Worm (Caenorhabditis elegans) whole organism, midembryonic: ENCODE results near the gene fbxb-20.

ENCODE experiments used
- T22C8.4 ChIP-seq: fragments of 200-800 bp; sonication (Bioruptor generic); IDR thresholded peaks from 2 replicates; pipeline ENCODE4 v1.3.6; 2022; ENCODE audit warnings: missing genetic modification characterization, missing compliant biosample characterization
- cog-1 ChIP-seq: sonication (generic microtip); optimal IDR thresholded peaks from 2 replicates; lab custom pipeline; 2016; ENCODE audit warnings: missing genetic modification characterization, missing compliant biosample characterization
- flt-1 ChIP-seq: fragments of 200-800 bp; sonication (Bioruptor generic); IDR thresholded peaks from 2 replicates; pipeline ENCODE4 v1.3.6; 2022; ENCODE audit warnings: missing genetic modification characterization, missing compliant biosample characterization
- klf-2 ChIP-seq: fragments of 200-800 bp; sonication (Bioruptor generic); conservative IDR thresholded peaks from 2 replicates; pipeline ENCODE4 v1.3.6; 2022; ENCODE audit warnings: missing genetic modification reagents, missing genetic modification characterization, missing compliant biosample characterization
- med-1 ChIP-seq: sonication (generic microtip); optimal IDR thresholded peaks from 2 replicates; lab custom pipeline; 2017; ENCODE audit warnings: missing genetic modification characterization, mild to moderate bottlenecking, missing compliant biosample characterization, antibody characterized with exemption, missing genetic modification reagents; ENCODE audit not compliant: insufficient read depth
- ref-1 ChIP-seq: fragments of 200-800 bp; sonication (Bioruptor generic); conservative IDR thresholded peaks from 2 replicates; pipeline ENCODE4 v1.3.6; 2022; ENCODE audit warnings: missing genetic modification reagents, missing genetic modification characterization, missing compliant biosample characterization
- tab-1 ChIP-seq: fragments of 200-800 bp; sonication (Bioruptor generic); IDR thresholded peaks from 2 replicates; pipeline ENCODE4 v1.3.6; 2022; ENCODE audit warnings: missing genetic modification characterization, missing compliant biosample characterization
- ztf-23 ChIP-seq: fragments of 200-800 bp; sonication (Bioruptor generic); IDR thresholded peaks from 2 replicates; pipeline ENCODE4 v1.3.6; 2022; ENCODE audit warnings: missing genetic modification reagents, missing genetic modification characterization, missing compliant biosample characterization
- ztf-29 ChIP-seq: fragments of 200-800 bp; sonication (Bioruptor generic); IDR thresholded peaks from 2 replicates; pipeline ENCODE4 v1.3.6; 2022; ENCODE audit warnings: missing genetic modification reagents, missing genetic modification characterization, missing compliant biosample characterization

- TF ChIP-seq tab-1 (GFP tag; lab: Robert Waterston, UW) (no peak), flt-1 (GFP tag; lab: Robert Waterston, UW) (no peak), ztf-29 (no peak), ref-1 (0 out of 2 replicates have a peak, but pooled peaks have one; percentile 17), ztf-23 (no peak), T22C8.4 (no peak), med-1 (GFP tag; lab: Kevin White, UChicago) (no peak), klf-2 (no peak), cog-1 (tag; lab: Kevin White, UChicago) (no peak)
Measured at ce11 chrII:1663516-1663915, 13.1 kb upstream of the fbxb-20 start, which contains the start of gene duxl-1.
